Fruit fly (Drosophila melanogaster): ENCODE results near the gene GstO3.

The GstO3 gene

dm6 chr3L:8557018-8557417, 38.3 kb downstream of the GstO3 start:
- TF ChIP-seq CG8478 (optimal IDR thresholded peaks at IDR 0.05) = no peak
- TF ChIP-seq CTCF (optimal IDR thresholded peaks at IDR 0.05) = no peak

- no peak for TF ChIP-seq CTCF (optimal IDR thresholded peaks at IDR 0.05)
Observed at dm6 chr3L:8559754-8560328, 41.2 kb downstream of the GstO3 start.

- TF ChIP-seq CG8478 (optimal IDR thresholded peaks at IDR 0.05) (no peak), CTCF (optimal IDR thresholded peaks at IDR 0.05) (no peak)
Observed at dm6 chr3L:8560637-8561036, 42.0 kb downstream of the GstO3 start.
